Worm (Caenorhabditis elegans) whole organism, young adult: ENCODE results near the gene T10F2.2.

Experiments
- B0019.2 ChIP-seq: fragments of 200-800 bp; sonication (Bioruptor generic); conservative IDR thresholded peaks from 2 replicates; pipeline ENCODE4 v1.3.6; 2022; ENCODE audit warnings: missing genetic modification reagents, missing genetic modification characterization, missing compliant biosample characterization
- B0035.1 ChIP-seq: sonication (generic microtip); optimal IDR thresholded peaks from 2 replicates; lab custom pipeline; 2016; ENCODE audit warnings: missing genetic modification characterization, mild to moderate bottlenecking, missing compliant biosample characterization, missing genotype, missing genetic modification reagents
- C06A6.2 ChIP-seq: fragments of 200-800 bp; sonication (Bioruptor generic); conservative IDR thresholded peaks from 2 replicates; pipeline ENCODE4 v1.3.6; 2022; ENCODE audit warnings: missing genetic modification characterization, missing compliant biosample characterization
- D2030.7 ChIP-seq: fragments of 200-800 bp; sonication (Bioruptor generic); IDR thresholded peaks from 2 replicates; pipeline ENCODE4 v1.3.6; 2022; ENCODE audit warnings: missing genetic modification reagents, missing genetic modification characterization, missing compliant biosample characterization
- F10E7.11 ChIP-seq: sonication (generic microtip); optimal IDR thresholded peaks from 2 replicates; lab custom pipeline; 2017; ENCODE audit warnings: mild to moderate bottlenecking, missing genetic modification characterization, moderate library complexity, missing compliant biosample characterization
- F23B12.7 ChIP-seq: sonication (generic microtip); optimal IDR thresholded peaks from 2 replicates; lab custom pipeline; 2017; ENCODE audit warnings: missing genetic modification characterization, mild to moderate bottlenecking, missing compliant biosample characterization, antibody characterized with exemption, moderate library complexity; ENCODE audit not compliant: insufficient read depth
- K11D2.4 ChIP-seq: fragments of 200-800 bp; sonication (Bioruptor generic); IDR thresholded peaks from 2 replicates; pipeline ENCODE4 v1.3.6; 2022; ENCODE audit warnings: missing genetic modification reagents, missing genetic modification characterization, missing compliant biosample characterization
- T07F8.4 ChIP-seq: sonication (generic microtip); optimal IDR thresholded peaks from 2 replicates; lab custom pipeline; 2016; ENCODE audit warnings: mild to moderate bottlenecking, missing genetic modification characterization, moderate library complexity, missing compliant biosample characterization
- Y95B8A.8 ChIP-seq: fragments of 200-800 bp; sonication (Bioruptor generic); IDR thresholded peaks from 2 replicates; pipeline ENCODE4 v1.3.6; 2022; ENCODE audit warnings: missing genetic modification reagents, missing genetic modification characterization, missing compliant biosample characterization
- ZK185.1 ChIP-seq: sonication (generic microtip); optimal IDR thresholded peaks from 2 replicates; lab custom pipeline; 2016; ENCODE audit warnings: mild to moderate bottlenecking, missing genetic modification characterization, missing compliant biosample characterization; ENCODE audit not compliant: poor library complexity, severe bottlenecking
- atf-7 ChIP-seq: sonication (generic microtip); optimal IDR thresholded peaks from 2 replicates; lab custom pipeline; 2017; ENCODE audit warnings: mild to moderate bottlenecking, missing genetic modification characterization, missing compliant biosample characterization
- athp-1 ChIP-seq: sonication (generic microtip); optimal IDR thresholded peaks from 2 replicates; lab custom pipeline; 2017; ENCODE audit warnings: mild to moderate bottlenecking, missing genetic modification characterization, missing compliant biosample characterization
- attf-3 ChIP-seq: fragments of 200-800 bp; sonication (Bioruptor generic); conservative IDR thresholded peaks from 2 replicates; pipeline ENCODE4 v1.3.6; 2022; ENCODE audit warnings: missing genetic modification reagents, missing genetic modification characterization, missing compliant biosample characterization
- attf-5 ChIP-seq: fragments of 200-800 bp; sonication (Bioruptor generic); optimal IDR thresholded peaks from 2 replicates; lab custom pipeline; 2018; ENCODE audit warnings: mild to moderate bottlenecking, missing genetic modification characterization, missing compliant biosample characterization
- attf-6 ChIP-seq: fragments of 200-800 bp; sonication (Bioruptor generic); IDR thresholded peaks from 2 replicates; pipeline ENCODE4 v1.3.6; 2022; ENCODE audit warnings: missing genetic modification reagents, missing genetic modification characterization, missing compliant biosample characterization
- bed-2 ChIP-seq: fragments of 200-800 bp; sonication (Bioruptor generic); IDR thresholded peaks from 2 replicates; pipeline ENCODE4 v1.3.6; 2022; ENCODE audit warnings: missing genetic modification reagents, missing genetic modification characterization, missing compliant biosample characterization
- cebp-2 ChIP-seq: fragments of 200-800 bp; sonication (Bioruptor generic); IDR thresholded peaks from 2 replicates; pipeline ENCODE4 v1.3.6; 2022; ENCODE audit warnings: missing genetic modification characterization, missing compliant biosample characterization
- ceh-79 ChIP-seq: sonication (generic microtip); optimal IDR thresholded peaks from 2 replicates; lab custom pipeline; 2017; ENCODE audit warnings: mild to moderate bottlenecking, missing genetic modification characterization, missing compliant biosample characterization
- chd-7 ChIP-seq: sonication (generic microtip); optimal IDR thresholded peaks from 2 replicates; lab custom pipeline; 2016; ENCODE audit warnings: mild to moderate bottlenecking, missing genetic modification characterization, moderate library complexity, missing compliant biosample characterization
- die-1 ChIP-seq: sonication (generic microtip); optimal IDR thresholded peaks from 2 replicates; lab custom pipeline; 2016; ENCODE audit warnings: missing genotype, mild to moderate bottlenecking, missing genetic modification characterization, missing compliant biosample characterization
- dox-1 ChIP-seq: fragments of 200-800 bp; sonication (Bioruptor generic); IDR thresholded peaks from 2 replicates; pipeline ENCODE4 v1.3.6; 2022; ENCODE audit warnings: missing genetic modification reagents, missing genetic modification characterization, missing compliant biosample characterization
- dpff-1 ChIP-seq: sonication (generic microtip); optimal IDR thresholded peaks from 2 replicates; lab custom pipeline; 2017; ENCODE audit warnings: mild to moderate bottlenecking, missing genetic modification characterization, missing compliant biosample characterization
- egrh-3 ChIP-seq: fragments of 200-800 bp; sonication (Bioruptor generic); IDR thresholded peaks from 2 replicates; pipeline ENCODE4 v1.3.6; 2022; ENCODE audit warnings: missing genetic modification reagents, missing genetic modification characterization, missing compliant biosample characterization
- him-1 ChIP-seq: sonication (generic microtip); optimal IDR thresholded peaks from 2 replicates; lab custom pipeline; 2016; ENCODE audit warnings: missing genotype, missing genetic modification reagents, missing genetic modification characterization, missing compliant biosample characterization
- hmg-1.2 ChIP-seq: fragments of 200-800 bp; sonication (Bioruptor generic); IDR thresholded peaks from 2 replicates; pipeline ENCODE4 v1.3.6; 2022; ENCODE audit warnings: missing genetic modification reagents, missing genetic modification characterization, missing compliant biosample characterization
- lag-1 ChIP-seq: fragments of 200-800 bp; sonication (Bioruptor generic); IDR thresholded peaks from 2 replicates; pipeline ENCODE4 v1.3.6; 2022; ENCODE audit warnings: missing genetic modification reagents, missing genetic modification characterization, missing compliant biosample characterization
- let-526 ChIP-seq: fragments of 200-800 bp; sonication (Bioruptor generic); IDR thresholded peaks from 2 replicates; pipeline ENCODE4 v1.3.6; 2022; ENCODE audit warnings: missing genetic modification reagents, missing genetic modification characterization, missing compliant biosample characterization
- let-607 ChIP-seq, 2 experiments: fragments of 200-800 bp in 1 of 2; sonication (Bioruptor generic) in 1 of 2; sonication (generic microtip) in 1 of 2; optimal IDR thresholded peaks; 2 replicates each; lab custom pipeline; 2016 to 2018; ENCODE audit warnings: mild to moderate bottlenecking in 2 of 2, missing compliant biosample characterization in 2 of 2, missing genetic modification characterization in 2 of 2, moderate library complexity in 2 of 2, missing genotype in 1 of 2
- lin-54 ChIP-seq: fragments of 200-800 bp; sonication (Bioruptor generic); optimal IDR thresholded peaks from 2 replicates; lab custom pipeline; 2018; ENCODE audit warnings: mild to moderate bottlenecking, missing genetic modification characterization, missing compliant biosample characterization
- madf-10 ChIP-seq: sonication (generic microtip); optimal IDR thresholded peaks from 2 replicates; lab custom pipeline; 2016; ENCODE audit warnings: mild to moderate bottlenecking, missing genetic modification characterization, missing compliant biosample characterization
- madf-6 ChIP-seq: fragments of 200-800 bp; sonication (Bioruptor generic); IDR thresholded peaks from 2 replicates; pipeline ENCODE4 v1.3.6; 2022; ENCODE audit warnings: missing genetic modification reagents, missing genetic modification characterization, missing compliant biosample characterization
- nfyb-1 ChIP-seq: fragments of 200-800 bp; sonication (Bioruptor generic); IDR thresholded peaks from 2 replicates; pipeline ENCODE4 v1.3.6; 2022; ENCODE audit warnings: missing genetic modification reagents, missing genetic modification characterization, missing compliant biosample characterization
- nhr-27 ChIP-seq: fragments of 200-800 bp; sonication (Bioruptor generic); optimal IDR thresholded peaks from 2 replicates; lab custom pipeline; 2018; ENCODE audit warnings: mild to moderate bottlenecking, missing genetic modification characterization, moderate library complexity, missing compliant biosample characterization
- nhr-80 ChIP-seq: sonication (generic microtip); optimal IDR thresholded peaks from 2 replicates; lab custom pipeline; 2016; ENCODE audit warnings: missing genetic modification characterization, missing compliant biosample characterization
- pbrm-1 ChIP-seq: fragments of 200-800 bp; sonication (Bioruptor generic); IDR thresholded peaks from 2 replicates; pipeline ENCODE4 v1.3.6; 2022; ENCODE audit warnings: missing genetic modification reagents, missing genetic modification characterization, missing compliant biosample characterization
- rcor-1 ChIP-seq: fragments of 200-800 bp; sonication (Bioruptor generic); IDR thresholded peaks from 2 replicates; pipeline ENCODE4 v1.3.6; 2022; ENCODE audit warnings: missing genetic modification reagents, missing genetic modification characterization, missing compliant biosample characterization
- rec-8 ChIP-seq, 2 experiments: sonication (generic microtip); optimal IDR thresholded peaks; 2 replicates each; lab custom pipeline; 2016; ENCODE audit warnings: mild to moderate bottlenecking in 2 of 2, missing genetic modification characterization in 2 of 2, missing genetic modification reagents in 2 of 2, missing genotype in 2 of 2, missing biosample characterization in 1 of 2, missing compliant biosample characterization in 1 of 2, moderate library complexity in 1 of 2
- repo-1 ChIP-seq: sonication (generic microtip); optimal IDR thresholded peaks from 2 replicates; lab custom pipeline; 2017; ENCODE audit warnings: mild to moderate bottlenecking, missing genetic modification characterization, missing compliant biosample characterization
- snpc-4 ChIP-seq, 5 experiments: fragments of 150-350 bp in 1 of 5; sonication (generic microtip) in 4 of 5; optimal IDR thresholded peaks; 2 replicates each; lab custom pipeline; 2014 to 2018; ENCODE audit warnings: missing genetic modification characterization in 5 of 5, missing biosample characterization in 3 of 5, antibody characterized with exemption in 2 of 5, mild to moderate bottlenecking in 2 of 5, missing compliant biosample characterization in 2 of 5, missing genotype in 2 of 5, moderate library complexity in 2 of 5, missing genetic modification reagents in 1 of 5
- somi-1 ChIP-seq: fragments of 200-800 bp; sonication (Bioruptor generic); optimal IDR thresholded peaks from 2 replicates; lab custom pipeline; 2018; ENCODE audit warnings: mild to moderate bottlenecking, missing genetic modification characterization, missing compliant biosample characterization
- unc-130 ChIP-seq: sonication (generic microtip); optimal IDR thresholded peaks from 2 replicates; lab custom pipeline; 2016; ENCODE audit warnings: missing genetic modification reagents, missing genetic modification characterization, missing compliant biosample characterization
- xnd-1 ChIP-seq: sonication (generic microtip); optimal IDR thresholded peaks from 2 replicates; lab custom pipeline; 2016; ENCODE audit warnings: missing genotype, missing genetic modification reagents, missing genetic modification characterization, missing compliant biosample characterization
- zim-3 ChIP-seq: sonication (generic microtip); optimal IDR thresholded peaks from 2 replicates; lab custom pipeline; 2017; ENCODE audit warnings: mild to moderate bottlenecking, missing genetic modification characterization, moderate library complexity, missing compliant biosample characterization
- ztf-18 ChIP-seq: sonication (generic microtip); optimal IDR thresholded peaks from 2 replicates; lab custom pipeline; 2016; ENCODE audit warnings: missing genotype, mild to moderate bottlenecking, missing genetic modification characterization, missing compliant biosample characterization
- ztf-26 ChIP-seq: sonication (generic microtip); optimal IDR thresholded peaks from 2 replicates; lab custom pipeline; 2017; ENCODE audit warnings: missing genetic modification characterization, missing compliant biosample characterization

Gene T10F2.2

DNA sequence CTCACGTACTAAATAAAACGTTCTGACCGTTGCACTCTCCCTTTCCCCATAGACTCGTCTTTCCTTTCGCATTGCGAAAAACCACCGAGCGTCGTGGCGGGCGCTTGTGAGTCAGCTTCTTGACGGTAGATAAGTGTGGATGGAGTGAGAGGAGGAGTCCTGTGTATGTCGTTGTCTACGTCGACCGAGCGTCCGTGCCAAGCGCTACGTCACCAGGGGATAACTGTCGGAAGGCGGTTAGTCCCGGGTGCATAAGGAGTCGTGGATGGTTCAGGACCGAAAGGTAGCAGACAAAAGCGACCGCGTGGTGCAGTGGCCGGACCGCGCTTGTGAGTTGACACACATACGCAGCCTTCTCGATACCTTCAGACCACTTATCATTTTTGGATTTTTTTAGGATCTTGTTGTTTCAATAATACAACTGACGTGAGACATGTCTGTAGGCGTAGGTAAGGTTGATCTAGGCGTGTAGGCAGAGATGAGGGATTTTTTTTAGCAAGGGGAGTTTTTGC is 46.1 kb upstream of the T10F2.2 start (continued):
- TF ChIP-seq pbrm-1 (peak; percentile 60; the same call in 1 of the 2 replicates), Y95B8A.8 (GFP tag; lab: Robert Waterston, UW) (peak; percentile 73; the same call in 1 of the 2 replicates), him-1 (peak; percentile 78), ztf-18 (tag; lab: Kevin White, UChicago) (peak; percentile 78), hmg-1.2 (GFP tag; lab: Robert Waterston, UW) (peak; percentile 69), somi-1 (GFP tag; lab: Kevin White, UChicago) (peak; percentile 44), B0019.2 (0 out of 2 replicates have a peak, but pooled peaks have one; percentile 29), die-1 (tag; lab: Kevin White, UChicago) (peak; percentile 80), athp-1 (tag; lab: Kevin White, UChicago) (peak; percentile 57), ceh-79 (tag; lab: Kevin White, UChicago) (peak; percentile 38), nhr-27 (tag; lab: Kevin White, UChicago) (peak; percentile 46), egrh-3 (peak; percentile 80), zim-3 (tag; lab: Kevin White, UChicago) (peak; percentile 67), dpff-1 (tag; lab: Kevin White, UChicago) (peak; percentile 64), let-607 (tag; optimal IDR thresholded peaks at IDR 0.05; lab: Kevin White, UChicago) (peak; percentile 48 to 60), repo-1 (tag; lab: Kevin White, UChicago) (peak; percentile 79), F23B12.7 (tag; lab: Kevin White, UChicago) (peak; percentile 42), attf-5 (peak; percentile 73), let-526 (GFP tag; lab: Robert Waterston, UW) (0 out of 2 replicates have a peak, but pooled peaks have one; percentile 18), cebp-2 (GFP tag; lab: Robert Waterston, UW) (0 out of 2 replicates have a peak, but pooled peaks have one; percentile 75), rcor-1 (GFP tag; lab: Robert Waterston, UW) (peak; percentile 83), bed-2 (GFP tag; lab: Robert Waterston, UW) (peak; percentile 78; the same call in 1 of the 2 replicates), ztf-26 (tag; lab: Kevin White, UChicago) (peak; percentile 79), attf-6 (GFP tag; lab: Robert Waterston, UW) (0 out of 2 replicates have a peak, but pooled peaks have one; percentile 23), madf-6 (peak; percentile 71), T07F8.4 (tag; lab: Kevin White, UChicago) (peak; percentile 36), xnd-1 (peak; percentile 18), attf-3 (0 out of 2 replicates have a peak, but pooled peaks have one; percentile 28), ZK185.1 (tag; lab: Kevin White, UChicago) (peak; percentile 58), lag-1 (0 out of 2 replicates have a peak, but pooled peaks have one; percentile 68), snpc-4 (GFP tag; optimal IDR thresholded peaks at IDR 0.05; lab: Kevin White, UChicago) (peak; percentile 31), snpc-4 (tag; optimal IDR thresholded peaks at IDR 0.05; lab: Kevin White, UChicago) (peak in 2 of 4 experiments; percentile 15 to 60), nhr-80 (tag; lab: Kevin White, UChicago) (peak; percentile 82), unc-130 (peak; percentile 44), madf-10 (peak; percentile 80), B0035.1 (tag; lab: Kevin White, UChicago) (peak; percentile 40), D2030.7 (GFP tag; lab: Robert Waterston, UW) (peak; percentile 92), chd-7 (tag; lab: Kevin White, UChicago) (peak; percentile 79), lin-54 (peak; percentile 65), atf-7 (tag; lab: Kevin White, UChicago) (peak; percentile 71), C06A6.2 (peak; percentile 59), dox-1 (GFP tag; lab: Robert Waterston, UW) (peak; percentile 96; the same call in 1 of the 2 replicates), F10E7.11 (peak; percentile 49), nfyb-1 (peak; percentile 89), K11D2.4 (GFP tag; lab: Robert Waterston, UW) (peak; percentile 69), rec-8 (tag; optimal IDR thresholded peaks at IDR 0.05; lab: Kevin White, UChicago) (peak in 1 of 2 experiments; percentile 28)
- TF ChIP-seq, all 124 proteins: peak for 72; not testable (repeated sequence) for 52
